Worm (Caenorhabditis elegans) whole organism, L4/young adult: Measurements from ENCODE around the gene pho-12.

ENCODE experiments used
- W03F9.2 ChIP-seq: fragments of 150-350 bp; optimal IDR thresholded peaks from 2 replicates; lab custom pipeline; 2014; ENCODE audit warnings: missing biosample characterization, missing genetic modification characterization
- him-1 ChIP-seq: sonication (generic microtip); optimal IDR thresholded peaks from 2 replicates; lab custom pipeline; 2016; ENCODE audit warnings: missing genotype, missing genetic modification reagents, missing genetic modification characterization, missing compliant biosample characterization

- TF ChIP-seq him-1 (tag; lab: Kevin White, UChicago) (no peak), W03F9.2 (tag; lab: Kevin White, UChicago) (no peak)
Measured at ce11 chrII:5103189-5103588, 42.6 kb upstream of the pho-12 start.
